Worm (Caenorhabditis elegans) whole organism, L1 larva: ENCODE data around the gene Y43F8B.14.

Experiments
- F16B12.6 ChIP-seq: fragments of 150-350 bp; optimal IDR thresholded peaks from 2 replicates; lab custom pipeline; 2014; ENCODE audit warnings: missing biosample characterization, missing genetic modification characterization
- Y116A8C.19 ChIP-seq: sonication (generic microtip); optimal IDR thresholded peaks from 2 replicates; lab custom pipeline; 2016; ENCODE audit warnings: missing compliant biosample characterization, missing genetic modification characterization, borderline replicate concordance
- aha-1 ChIP-seq: fragments of 150-350 bp; optimal IDR thresholded peaks from 2 replicates; lab custom pipeline; 2014; ENCODE audit warnings: missing biosample characterization, missing genetic modification characterization
- alr-1 ChIP-seq: fragments of 200-800 bp; sonication (Bioruptor generic); optimal IDR thresholded peaks from 2 replicates; lab custom pipeline; 2018; ENCODE audit warnings: borderline replicate concordance, mild to moderate bottlenecking, missing genetic modification characterization, missing compliant biosample characterization
- efl-3 ChIP-seq: fragments of 200-800 bp; sonication (Bioruptor generic); optimal IDR thresholded peaks from 2 replicates; lab custom pipeline; 2018; ENCODE audit warnings: mild to moderate bottlenecking, missing genetic modification characterization, missing compliant biosample characterization
- egl-13 ChIP-seq: sonication (generic microtip); optimal IDR thresholded peaks from 2 replicates; lab custom pipeline; 2016; ENCODE audit warnings: missing genotype, missing genetic modification reagents, missing genetic modification characterization, missing compliant biosample characterization
- egl-27 ChIP-seq, 2 experiments: fragments of 150-350 bp in 1 of 2; sonication (generic microtip); optimal IDR thresholded peaks; 3 replicates each; lab custom pipeline; 2017 to 2018; ENCODE audit warnings: missing biosample characterization in 2 of 2, missing genetic modification characterization in 2 of 2, missing genetic modification reagents in 2 of 2
- elt-2 ChIP-seq: sonication (generic microtip); optimal IDR thresholded peaks from 2 replicates; lab custom pipeline; 2016; ENCODE audit warnings: missing genetic modification characterization, mild to moderate bottlenecking, inconsistent platforms, missing compliant biosample characterization, missing genetic modification reagents
- ets-5 ChIP-seq: fragments of 200-800 bp; sonication (Bioruptor generic); IDR thresholded peaks from 2 replicates; pipeline ENCODE4 v1.3.6; 2022; ENCODE audit warnings: missing genetic modification characterization, missing compliant biosample characterization
- fkh-10 ChIP-seq: sonication (generic microtip); optimal IDR thresholded peaks from 2 replicates; lab custom pipeline; 2017; ENCODE audit warnings: missing biosample characterization, missing genetic modification reagents, missing genetic modification characterization
- fkh-4 ChIP-seq: sonication (generic microtip); optimal IDR thresholded peaks from 2 replicates; lab custom pipeline; 2016; ENCODE audit warnings: missing compliant biosample characterization, missing genetic modification characterization, borderline replicate concordance
- hlh-4 ChIP-seq: sonication (generic microtip); optimal IDR thresholded peaks from 2 replicates; lab custom pipeline; 2016; ENCODE audit warnings: mild to moderate bottlenecking, missing genetic modification characterization, missing compliant biosample characterization
- hpl-2 ChIP-seq: fragments of 150-350 bp; optimal IDR thresholded peaks from 2 replicates; lab custom pipeline; 2014; ENCODE audit warnings: missing biosample characterization, missing genetic modification reagents, missing genetic modification characterization
- isw-1 ChIP-seq: fragments of 200-800 bp; sonication (Bioruptor generic); IDR thresholded peaks from 2 replicates; pipeline ENCODE4 v1.3.6; 2022; ENCODE audit warnings: missing genetic modification characterization, missing compliant biosample characterization
- jun-1 ChIP-seq: fragments of 150-350 bp; optimal IDR thresholded peaks from 2 replicates; lab custom pipeline; 2014; ENCODE audit warnings: missing biosample characterization, missing genetic modification reagents, missing genetic modification characterization
- lin-13 ChIP-seq: fragments of 150-350 bp; optimal IDR thresholded peaks from 2 replicates; lab custom pipeline; 2014; ENCODE audit warnings: missing biosample characterization, missing genetic modification reagents, missing genetic modification characterization
- lin-14 ChIP-seq: fragments of 200-800 bp; sonication (Bioruptor generic); optimal IDR thresholded peaks from 2 replicates; lab custom pipeline; 2018; ENCODE audit warnings: mild to moderate bottlenecking, missing genetic modification characterization, moderate library complexity, missing compliant biosample characterization
- lin-15B ChIP-seq: fragments of 150-350 bp; sonication (generic microtip); optimal IDR thresholded peaks from 3 replicates; lab custom pipeline; 2014; ENCODE audit warnings: missing biosample characterization, missing genetic modification characterization
- lin-35 ChIP-seq, 2 experiments: fragments of 150-350 bp; optimal IDR thresholded peaks; 2 replicates each; lab custom pipeline; 2014; ENCODE audit warnings: missing biosample characterization in 2 of 2, missing genetic modification characterization in 2 of 2, missing genetic modification reagents in 2 of 2
- lin-39 ChIP-seq: fragments of 150-350 bp; optimal IDR thresholded peaks from 2 replicates; lab custom pipeline; 2014; ENCODE audit warnings: missing biosample characterization, missing genetic modification reagents, missing genetic modification characterization
- lir-3 ChIP-seq: sonication (generic microtip); optimal IDR thresholded peaks from 2 replicates; lab custom pipeline; 2016; ENCODE audit warnings: mild to moderate bottlenecking, missing genetic modification characterization, moderate library complexity, missing compliant biosample characterization; ENCODE audit not compliant: poor library complexity
- nhr-11 ChIP-seq: fragments of 150-350 bp; optimal IDR thresholded peaks from 2 replicates; lab custom pipeline; 2014; ENCODE audit warnings: missing biosample characterization, missing genetic modification characterization
- nhr-19 ChIP-seq: fragments of 200-800 bp; sonication (Bioruptor generic); conservative IDR thresholded peaks from 2 replicates; pipeline ENCODE4 v1.3.6; 2022; ENCODE audit warnings: missing genetic modification characterization, missing compliant biosample characterization
- nhr-47 ChIP-seq: sonication (generic microtip); optimal IDR thresholded peaks from 2 replicates; lab custom pipeline; 2016; ENCODE audit warnings: mild to moderate bottlenecking, missing genetic modification characterization, moderate library complexity, missing compliant biosample characterization
- nhr-76 ChIP-seq: sonication (generic microtip); optimal IDR thresholded peaks from 2 replicates; lab custom pipeline; 2017; ENCODE audit warnings: missing biosample characterization, missing genetic modification characterization
- nhr-77 ChIP-seq: fragments of 150-350 bp; optimal IDR thresholded peaks from 2 replicates; lab custom pipeline; 2014; ENCODE audit warnings: missing biosample characterization, missing genetic modification characterization
- nhr-90 ChIP-seq: sonication (generic microtip); optimal IDR thresholded peaks from 2 replicates; lab custom pipeline; 2016; ENCODE audit warnings: mild to moderate bottlenecking, missing genetic modification characterization, missing compliant biosample characterization; ENCODE audit not compliant: poor library complexity
- pag-3 ChIP-seq: sonication (generic microtip); optimal IDR thresholded peaks from 2 replicates; lab custom pipeline; 2017; ENCODE audit warnings: missing genetic modification characterization, mild to moderate bottlenecking, missing compliant biosample characterization, antibody characterized with exemption, borderline replicate concordance; ENCODE audit not compliant: insufficient read depth
- pax-3 ChIP-seq: fragments of 200-800 bp; sonication (Bioruptor generic); optimal IDR thresholded peaks from 2 replicates; lab custom pipeline; 2018; ENCODE audit warnings: mild to moderate bottlenecking, missing genetic modification characterization, moderate library complexity, missing compliant biosample characterization
- rnt-1 ChIP-seq: sonication (generic microtip); optimal IDR thresholded peaks from 2 replicates; lab custom pipeline; 2016; ENCODE audit warnings: mild to moderate bottlenecking, missing genetic modification characterization, moderate library complexity, missing compliant biosample characterization
- skn-1 ChIP-seq: fragments of 150-350 bp; optimal IDR thresholded peaks from 2 replicates; lab custom pipeline; 2014; ENCODE audit warnings: missing biosample characterization, missing genetic modification characterization
- snu-23 ChIP-seq: sonication (generic microtip); optimal IDR thresholded peaks from 2 replicates; lab custom pipeline; 2016; ENCODE audit warnings: missing genetic modification characterization, missing compliant biosample characterization
- sup-37 ChIP-seq: fragments of 200-800 bp; sonication (Bioruptor generic); optimal IDR thresholded peaks from 2 replicates; lab custom pipeline; 2018; ENCODE audit warnings: mild to moderate bottlenecking, missing genetic modification characterization, missing compliant biosample characterization
- tbx-2 ChIP-seq: sonication (generic microtip); optimal IDR thresholded peaks from 2 replicates; lab custom pipeline; 2016; ENCODE audit warnings: missing genetic modification characterization, missing compliant biosample characterization
- unc-62 ChIP-seq: fragments of 150-350 bp; optimal IDR thresholded peaks from 2 replicates; lab custom pipeline; 2014; ENCODE audit warnings: missing biosample characterization, missing genetic modification reagents, missing genetic modification characterization
- vab-15 ChIP-seq: sonication (generic microtip); optimal IDR thresholded peaks from 2 replicates; lab custom pipeline; 2017; ENCODE audit warnings: missing genotype, mild to moderate bottlenecking, missing genetic modification characterization, missing compliant biosample characterization
- ztf-11 ChIP-seq, 2 experiments: sonication (generic microtip); optimal IDR thresholded peaks; 2 replicates each; lab custom pipeline; 2016 to 2017; ENCODE audit warnings: missing genetic modification characterization in 2 of 2, missing biosample characterization in 1 of 2, missing compliant biosample characterization in 1 of 2

Y43F8B.14 gene

ce11 chrV:19495145-19495544 lies 39.4 kb upstream of the Y43F8B.14 start:
- no peak for TF ChIP-seq egl-27 (tag; optimal IDR thresholded peaks at IDR 0.05; lab: Kevin White, UChicago)
- TF ChIP-seq nhr-77, result no peak
- TF ChIP-seq lin-35 (GFP tag; optimal IDR thresholded peaks at IDR 0.05; lab: Kevin White, UChicago), result no peak
- TF ChIP-seq rnt-1 (tag; lab: Kevin White, UChicago), result no peak
- no peak for TF ChIP-seq lin-39 (tag; lab: Kevin White, UChicago)
- no peak for TF ChIP-seq jun-1 (tag; lab: Kevin White, UChicago)
- TF ChIP-seq pax-3 (tag; lab: Kevin White, UChicago), result no peak
- TF ChIP-seq nhr-47 (tag; lab: Kevin White, UChicago), result no peak
- no peak for TF ChIP-seq tbx-2 (tag; lab: Kevin White, UChicago)
- no peak for TF ChIP-seq efl-3
- TF ChIP-seq hlh-4 (tag; lab: Kevin White, UChicago), result no peak
- TF ChIP-seq fkh-10 (GFP tag; lab: Kevin White, UChicago), result no peak
- no peak for TF ChIP-seq F16B12.6 (tag; lab: Kevin White, UChicago)
- TF ChIP-seq Y116A8C.19 (tag; lab: Kevin White, UChicago), result no peak

ce11 chrV:19491302-19491701 lies 35.5 kb upstream of the Y43F8B.14 start, which contains the start of gene Y43F8B.29:
Gene Y43F8B.29, plus strand, starts transcription at chrV:19491602.
- TF ChIP-seq ets-5 (GFP tag; lab: Robert Waterston, UW), result no peak
- no peak for TF ChIP-seq sup-37 (GFP tag; lab: Kevin White, UChicago)
- no peak for TF ChIP-seq hpl-2
- no peak for TF ChIP-seq vab-15
- no peak for TF ChIP-seq lin-14
- no peak for TF ChIP-seq nhr-11 (tag; lab: Kevin White, UChicago)
- no peak for TF ChIP-seq lir-3
- no peak for TF ChIP-seq lin-15B
- no peak for TF ChIP-seq fkh-4 (tag; lab: Kevin White, UChicago)
- no peak for TF ChIP-seq isw-1
- TF ChIP-seq snu-23 (GFP tag; lab: Kevin White, UChicago), result no peak
- no peak for TF ChIP-seq nhr-19 (GFP tag; lab: Robert Waterston, UW)
- no peak for TF ChIP-seq alr-1 (tag; lab: Kevin White, UChicago)

- TF ChIP-seq ztf-11 (tag; optimal IDR thresholded peaks at IDR 0.05; lab: Kevin White, UChicago) (no peak), lin-35 (GFP tag; optimal IDR thresholded peaks at IDR 0.05; lab: Kevin White, UChicago) (no peak), unc-62 (GFP tag; lab: Kevin White, UChicago) (no peak), egl-27 (tag; optimal IDR thresholded peaks at IDR 0.05; lab: Kevin White, UChicago) (no peak), nhr-76 (tag; lab: Kevin White, UChicago) (no peak), nhr-90 (tag; lab: Kevin White, UChicago) (no peak), lin-13 (no peak)
Measured at ce11 chrV:19490461-19490860, 34.7 kb upstream of the Y43F8B.14 start, which contains the start of gene Y43F8B.7. Gene Y43F8B.7, plus strand, starts transcription at chrV:19490761.

ce11 chrV:19485690-19486089 lies 29.9 kb upstream of the Y43F8B.14 start, which contains the start of gene Y43F8B.18:
Gene Y43F8B.18, plus strand, starts transcription at chrV:19485990.
- no peak for TF ChIP-seq egl-13 (tag; lab: Kevin White, UChicago)
- no peak for TF ChIP-seq skn-1
- TF ChIP-seq aha-1, result no peak
- TF ChIP-seq pag-3 (tag; lab: Kevin White, UChicago), result no peak
- TF ChIP-seq fkh-4 (tag; lab: Kevin White, UChicago), result no peak
- TF ChIP-seq lin-15B, result no peak
- TF ChIP-seq Y116A8C.19 (tag; lab: Kevin White, UChicago), result no peak
- no peak for TF ChIP-seq elt-2 (tag; lab: Kevin White, UChicago)
